Worm (Caenorhabditis elegans) whole organism, L3 larva: ENCODE data around the gene srbc-38.

Experiments used
- R02D3.7 ChIP-seq: fragments of 150-350 bp; optimal IDR thresholded peaks from 2 replicates; lab custom pipeline; 2014; ENCODE audit warnings: missing biosample characterization, missing genetic modification characterization
- eor-1 ChIP-seq, 2 experiments: fragments of 150-350 bp; optimal IDR thresholded peaks; 2 replicates each; lab custom pipeline; 2014 to 2018; ENCODE audit warnings: missing biosample characterization in 2 of 2, missing genetic modification characterization in 2 of 2
- fos-1 ChIP-seq: fragments of 150-350 bp; optimal IDR thresholded peaks from 2 replicates; lab custom pipeline; 2014; ENCODE audit warnings: missing biosample characterization, missing genetic modification characterization
- mdl-1 ChIP-seq: fragments of 150-350 bp; optimal IDR thresholded peaks from 2 replicates; lab custom pipeline; 2014; ENCODE audit warnings: missing biosample characterization, missing genetic modification characterization
- nhr-12 ChIP-seq: fragments of 150-350 bp; optimal IDR thresholded peaks from 2 replicates; lab custom pipeline; 2014; ENCODE audit warnings: missing biosample characterization, missing genetic modification characterization
- nhr-28 ChIP-seq: fragments of 150-350 bp; optimal IDR thresholded peaks from 2 replicates; lab custom pipeline; 2014; ENCODE audit warnings: missing biosample characterization, missing genetic modification characterization
- nhr-76 ChIP-seq: fragments of 150-350 bp; sonication (generic microtip); optimal IDR thresholded peaks from 5 replicates; lab custom pipeline; 2014; ENCODE audit warnings: missing biosample characterization, missing genetic modification characterization
- skn-1 ChIP-seq: fragments of 150-350 bp; optimal IDR thresholded peaks from 2 replicates; lab custom pipeline; 2014; ENCODE audit warnings: missing biosample characterization, missing genetic modification characterization
- snpc-4 ChIP-seq: fragments of 150-350 bp; optimal IDR thresholded peaks from 2 replicates; lab custom pipeline; 2014; ENCODE audit warnings: missing biosample characterization, missing genetic modification characterization
- unc-39 ChIP-seq: sonication (generic microtip); optimal IDR thresholded peaks from 4 replicates; lab custom pipeline; 2017; ENCODE audit warnings: missing biosample characterization, missing genetic modification characterization
- unc-62 ChIP-seq: fragments of 150-350 bp; sonication (generic microtip); optimal IDR thresholded peaks from 4 replicates; lab custom pipeline; 2014; ENCODE audit warnings: missing biosample characterization, missing genetic modification reagents, missing genetic modification characterization
- ztf-4 ChIP-seq: fragments of 150-350 bp; optimal IDR thresholded peaks from 2 replicates; lab custom pipeline; 2014; ENCODE audit warnings: missing biosample characterization, missing genetic modification characterization

ce11 chrV:694625-695024 lies 12.4 kb upstream of the srbc-38 start, which contains the start of gene srj-53:
- TF ChIP-seq nhr-12 (tag; lab: Kevin White, UChicago) (no peak), nhr-76 (tag; lab: Kevin White, UChicago) (no peak), skn-1 (tag; lab: Kevin White, UChicago) (no peak), fos-1 (no peak), nhr-28 (tag; lab: Kevin White, UChicago) (no peak), snpc-4 (tag; lab: Kevin White, UChicago) (no peak), mdl-1 (tag; lab: Kevin White, UChicago) (no peak), unc-62 (GFP tag; lab: Kevin White, UChicago) (no peak), R02D3.7 (tag; lab: Kevin White, UChicago) (no peak), unc-39 (tag; lab: Kevin White, UChicago) (no peak), ztf-4 (tag; lab: Kevin White, UChicago) (no peak), eor-1 (tag; optimal IDR thresholded peaks at IDR 0.05; lab: Kevin White, UChicago) (no peak)
